Fruit fly (Drosophila melanogaster) whole organism, embryonic: Measurements from ENCODE around the gene Cand1.

Experiments
- CG16779 ChIP-seq: fragments of 200-800 bp; sonication (Bioruptor generic); IDR thresholded peaks from 2 replicates; pipeline ENCODE4 v1.3.6; 2022; ENCODE audit warnings: missing biosample characterization, missing genetic modification characterization
- CG17612 ChIP-seq: fragments of 200-800 bp; sonication (Bioruptor generic); IDR thresholded peaks from 2 replicates; pipeline ENCODE4 v1.3.6; 2022; ENCODE audit warnings: missing biosample characterization, missing genetic modification characterization
- Neu2 ChIP-seq: fragments of 200-800 bp; sonication (Bioruptor generic); optimal IDR thresholded peaks from 3 replicates; lab custom pipeline; 2016; ENCODE audit warnings: missing biosample characterization, missing genetic modification characterization, borderline replicate concordance
- her ChIP-seq: fragments of 200-800 bp; sonication (Bioruptor generic); optimal IDR thresholded peaks from 2 replicates; lab custom pipeline; 2016; ENCODE audit warnings: missing biosample characterization, missing genetic modification characterization
- z ChIP-seq: fragments of 200-800 bp; sonication (Bioruptor generic); IDR thresholded peaks from 3 replicates; pipeline ENCODE4 v1.3.6; 2022; ENCODE audit warnings: missing biosample characterization, missing genetic modification characterization

dm6 chr2L:10387869-10388726 lies 25.6 kb upstream of the Cand1 start, which contains the start of gene da:
- TF ChIP-seq her (GFP tag; lab: Kevin White, UChicago) (peak; percentile 46), Neu2 (GFP tag; lab: Kevin White, UChicago) (no peak), CG16779 (GFP tag; lab: Robert Waterston, UW) (no peak), CG17612 (GFP tag; lab: Robert Waterston, UW) (no peak), z (no peak)
